Worm (Caenorhabditis elegans): ENCODE measurements around the gene K07H8.7.

DNA sequence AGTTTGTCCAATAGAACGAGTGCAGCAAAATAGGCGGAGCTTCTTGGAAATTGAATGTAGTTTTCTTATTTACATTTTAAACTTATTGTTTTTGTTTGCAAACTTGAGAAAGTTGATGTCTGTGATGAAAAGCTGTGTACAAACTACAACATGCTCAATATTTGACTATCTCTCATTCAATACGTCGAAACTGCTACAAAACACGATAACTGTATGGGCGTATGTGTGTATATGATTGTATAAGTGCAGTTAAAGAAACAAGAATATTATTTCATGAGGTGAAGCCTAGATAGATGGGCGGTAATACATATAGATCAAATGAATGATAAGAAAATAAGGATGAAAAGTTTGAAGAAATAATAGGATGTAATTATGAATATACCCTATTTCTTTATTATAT, 20.2 kb downstream of the K07H8.7 start:
- TF ChIP-seq crh-2 (tag; optimal IDR thresholded peaks at IDR 0.05) (no peak), nhr-10 (tag; optimal IDR thresholded peaks at IDR 0.05) (no peak), nhr-237 (tag; optimal IDR thresholded peaks at IDR 0.05) (no peak), blmp-1 (tag; optimal IDR thresholded peaks at IDR 0.05; ENCODE audit: insufficient read depth) (no peak), egl-27 (tag; optimal IDR thresholded peaks at IDR 0.05) (no peak), aly-2 (tag; optimal IDR thresholded peaks at IDR 0.05) (no peak), F13H6.1 (tag; optimal IDR thresholded peaks at IDR 0.05) (no peak), ama-1 (optimal IDR thresholded peaks at IDR 0.05) (no peak), fos-1 (tag; optimal IDR thresholded peaks at IDR 0.05) (no peak), mdl-1 (tag; optimal IDR thresholded peaks at IDR 0.05) (no peak), ztf-11 (tag; optimal IDR thresholded peaks at IDR 0.05) (no peak)

Data from whole organism, L2 larva.